Worm (Caenorhabditis elegans) whole organism, L1 larva: ENCODE results near the gene gpa-4.

ENCODE experiments used
- dpl-1 ChIP-seq, 3 experiments: fragments of 150-350 bp in 2 of 3; sonication (generic microtip) in 1 of 3; optimal IDR thresholded peaks; 2 replicates each; lab custom pipeline; 2014 to 2017; ENCODE audit warnings: missing biosample characterization in 3 of 3, missing genetic modification characterization in 3 of 3, missing genetic modification reagents in 3 of 3
- fkh-8 ChIP-seq: sonication (generic microtip); optimal IDR thresholded peaks from 2 replicates; lab custom pipeline; 2016; ENCODE audit warnings: mild to moderate bottlenecking, missing genetic modification characterization, missing compliant biosample characterization
- lin-14 ChIP-seq: fragments of 200-800 bp; sonication (Bioruptor generic); optimal IDR thresholded peaks from 2 replicates; lab custom pipeline; 2018; ENCODE audit warnings: mild to moderate bottlenecking, missing genetic modification characterization, moderate library complexity, missing compliant biosample characterization
- nhr-12 ChIP-seq: sonication (generic microtip); optimal IDR thresholded peaks from 2 replicates; lab custom pipeline; 2017; ENCODE audit warnings: missing biosample characterization, missing genetic modification characterization
- nhr-237 ChIP-seq: fragments of 150-350 bp; optimal IDR thresholded peaks from 2 replicates; lab custom pipeline; 2014; ENCODE audit warnings: missing biosample characterization, missing genetic modification characterization
- nhr-90 ChIP-seq: sonication (generic microtip); optimal IDR thresholded peaks from 2 replicates; lab custom pipeline; 2016; ENCODE audit warnings: mild to moderate bottlenecking, missing genetic modification characterization, missing compliant biosample characterization; ENCODE audit not compliant: poor library complexity
- snpc-4 ChIP-seq: fragments of 150-350 bp; optimal IDR thresholded peaks from 2 replicates; lab custom pipeline; 2014; ENCODE audit warnings: missing biosample characterization, missing genetic modification characterization
- sox-4 ChIP-seq: sonication (generic microtip); optimal IDR thresholded peaks from 2 replicates; lab custom pipeline; 2016; ENCODE audit warnings: missing genetic modification characterization, missing compliant biosample characterization
- unc-130 ChIP-seq: fragments of 150-350 bp; optimal IDR thresholded peaks from 2 replicates; lab custom pipeline; 2017; ENCODE audit warnings: missing biosample characterization, missing genetic modification characterization, inconsistent platforms
- unc-62 ChIP-seq: fragments of 150-350 bp; optimal IDR thresholded peaks from 2 replicates; lab custom pipeline; 2014; ENCODE audit warnings: missing biosample characterization, missing genetic modification reagents, missing genetic modification characterization
- xbp-1 ChIP-seq: sonication (generic microtip); optimal IDR thresholded peaks from 2 replicates; lab custom pipeline; 2016; ENCODE audit warnings: missing genetic modification characterization, missing compliant biosample characterization
- zag-1 ChIP-seq: fragments of 150-350 bp; optimal IDR thresholded peaks from 2 replicates; lab custom pipeline; 2014; ENCODE audit warnings: missing biosample characterization, missing genetic modification characterization

DNA sequence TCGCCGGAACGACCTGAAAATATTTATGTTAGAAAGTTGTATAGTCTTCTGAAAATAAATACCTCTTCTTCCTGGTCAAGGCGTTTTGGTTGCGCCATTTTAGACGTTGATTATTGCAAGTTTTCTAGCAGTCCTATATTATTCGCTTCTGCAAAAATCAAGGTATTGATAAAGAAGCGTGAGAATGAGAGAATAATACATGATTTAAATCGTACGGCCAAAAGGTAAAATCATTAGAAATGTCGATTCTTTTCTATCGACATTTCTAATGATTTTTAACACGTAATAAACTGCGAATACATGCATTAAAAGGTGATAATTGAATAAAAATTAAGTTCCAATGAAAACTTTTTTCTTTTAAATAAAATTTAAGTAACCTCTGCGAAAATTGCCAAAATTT, 25.6 kb upstream of the gpa-4 start, which contains the start of gene fln-1:
- TF ChIP-seq nhr-237 (tag; lab: Kevin White, UChicago) (no peak), lin-14 (GFP tag; lab: Kevin White, UChicago) (no peak), nhr-12 (tag; lab: Kevin White, UChicago) (no peak), unc-62 (GFP tag; lab: Kevin White, UChicago) (no peak), sox-4 (no peak), xbp-1 (tag; lab: Kevin White, UChicago) (no peak), dpl-1 (GFP tag; optimal IDR thresholded peaks at IDR 0.05; lab: Kevin White, UChicago) (no peak), nhr-90 (no peak), fkh-8 (tag; lab: Kevin White, UChicago) (no peak), zag-1 (tag; lab: Kevin White, UChicago) (no peak), unc-130 (tag; lab: Kevin White, UChicago) (no peak), snpc-4 (tag; lab: Kevin White, UChicago) (no peak)
